Comparison of ENCODE assay signal across 1 worm cellular context in genomic region chrIII:5305725-5306124, ce11.
A peak's percentile ranks its signal among the peaks of the same experiment; 100 is the strongest.
TF ChIP-seq lines count a peak whose summit lies in the region.

No protein-coding gene starts in this region.

TF ChIP-seq in whole organism, young adult, 124 proteins besides CTCF, POLR2A, EP300 and RAD21 (continued from another document):
- TF ChIP-seq F49E8.2 (tag; optimal IDR thresholded peaks at IDR 0.05; lab: Kevin White, UChicago; ENCODE audit: insufficient read depth) (peak; percentile 66), die-1 (tag; optimal IDR thresholded peaks at IDR 0.05; lab: Kevin White, UChicago) (peak; percentile 97), pha-4 (tag; optimal IDR thresholded peaks at IDR 0.05; lab: Kevin White, UChicago) (no peak), Y56A3A.18 (GFP tag; IDR thresholded peaks at IDR 0.05; lab: Robert Waterston, UW) (peak; percentile 85), nhr-27 (tag; optimal IDR thresholded peaks at IDR 0.05; lab: Kevin White, UChicago) (peak; percentile 33), snpc-4 (GFP tag; optimal IDR thresholded peaks at IDR 0.05; lab: Kevin White, UChicago) (peak; percentile 52), snpc-4 (tag; optimal IDR thresholded peaks at IDR 0.05; lab: Kevin White, UChicago) (peak in 1 of 4 experiments; percentile 78), rec-8 (tag; optimal IDR thresholded peaks at IDR 0.05; lab: Kevin White, UChicago) (peak; percentile 83 to 93)
TF ChIP-seq in whole organism, young adult: peak in this region for 86.
